Fruit fly (Drosophila melanogaster) whole organism, embryonic: Measurements from ENCODE around the gene CG34289.
A peak's percentile ranks its signal among the peaks of the same experiment; 100 is the strongest.

Experiments
- Antp ChIP-seq: fragments of 200-800 bp; sonication (Bioruptor generic); optimal IDR thresholded peaks from 3 replicates; lab custom pipeline; 2016; ENCODE audit warnings: missing biosample characterization, missing genetic modification characterization
- CG11696 ChIP-seq: fragments of 200-800 bp; sonication (Bioruptor generic); IDR thresholded peaks from 2 replicates; pipeline ENCODE4 v1.3.6; 2022; ENCODE audit warnings: missing biosample characterization, missing genetic modification characterization
- CG12071 ChIP-seq: fragments of 200-800 bp; sonication (Bioruptor generic); optimal IDR thresholded peaks from 3 replicates; lab custom pipeline; 2018; ENCODE audit warnings: missing biosample characterization, mild to moderate bottlenecking, missing genetic modification characterization
- CG12299 ChIP-seq: fragments of 200-800 bp; sonication (Bioruptor generic); optimal IDR thresholded peaks from 2 replicates; lab custom pipeline; 2018; ENCODE audit warnings: missing biosample characterization, mild to moderate bottlenecking, missing genetic modification characterization
- CG12659 ChIP-seq: fragments of 200-800 bp; sonication (Bioruptor generic); optimal IDR thresholded peaks from 3 replicates; lab custom pipeline; 2017; ENCODE audit warnings: mild to moderate bottlenecking, missing biosample characterization, missing genetic modification reagents, missing genetic modification characterization
- CG12942 ChIP-seq: fragments of 200-800 bp; sonication (Bioruptor generic); optimal IDR thresholded peaks from 3 replicates; lab custom pipeline; 2016; ENCODE audit warnings: missing biosample characterization, missing genetic modification characterization
- CG13424 ChIP-seq: fragments of 200-800 bp; sonication (Bioruptor generic); optimal IDR thresholded peaks from 2 replicates; lab custom pipeline; 2019; ENCODE audit warnings: missing biosample characterization, mild to moderate bottlenecking, missing genetic modification characterization, moderate library complexity
- CG13624 ChIP-seq: fragments of 200-800 bp; sonication (Bioruptor generic); optimal IDR thresholded peaks from 2 replicates; lab custom pipeline; 2016; ENCODE audit warnings: missing biosample characterization, missing genetic modification characterization
- CG14860 ChIP-seq: fragments of 200-800 bp; sonication (Bioruptor generic); IDR thresholded peaks from 3 replicates; pipeline ENCODE4 v1.3.6; 2022; ENCODE audit warnings: missing biosample characterization, missing genetic modification characterization; ENCODE audit not compliant: partially characterized antibody
- CG18599 ChIP-seq: fragments of 200-800 bp; sonication (Bioruptor generic); optimal IDR thresholded peaks from 3 replicates; lab custom pipeline; 2017; ENCODE audit warnings: missing biosample characterization, missing genetic modification characterization, mild to moderate bottlenecking, moderate library complexity, missing genetic modification reagents
- CG31224 ChIP-seq: fragments of 200-800 bp; sonication (Bioruptor generic); IDR thresholded peaks from 2 replicates; pipeline ENCODE4 v1.3.6; 2022; ENCODE audit warnings: missing biosample characterization, missing genetic modification characterization
- CG42726 ChIP-seq: fragments of 200-800 bp; sonication (Bioruptor generic); IDR thresholded peaks from 2 replicates; pipeline ENCODE4 v1.3.6; 2022; ENCODE audit warnings: missing biosample characterization, missing genetic modification characterization; ENCODE audit not compliant: partially characterized antibody
- CG43689 ChIP-seq: fragments of 200-800 bp; sonication (Bioruptor generic); IDR thresholded peaks from 2 replicates; pipeline ENCODE4 v1.3.6; 2022; ENCODE audit warnings: missing biosample characterization, missing genetic modification characterization
- CG4424 ChIP-seq: fragments of 200-800 bp; sonication (Bioruptor generic); optimal IDR thresholded peaks from 3 replicates; lab custom pipeline; 2016; ENCODE audit warnings: missing biosample characterization, missing genetic modification characterization
- CG4707 ChIP-seq: fragments of 200-800 bp; sonication (Bioruptor generic); optimal IDR thresholded peaks from 2 replicates; lab custom pipeline; 2018; ENCODE audit warnings: missing biosample characterization, mild to moderate bottlenecking, missing genetic modification characterization, moderate library complexity
- CG5245 ChIP-seq: fragments of 200-800 bp; sonication (Bioruptor generic); optimal IDR thresholded peaks from 3 replicates; lab custom pipeline; 2016; ENCODE audit warnings: missing biosample characterization, missing genetic modification characterization
- CG5953 ChIP-seq: fragments of 200-800 bp; sonication (Bioruptor generic); IDR thresholded peaks from 2 replicates; pipeline ENCODE4 v1.3.6; 2022; ENCODE audit warnings: missing biosample characterization, missing genetic modification characterization
- CG6272 ChIP-seq: fragments of 200-800 bp; sonication (Bioruptor generic); IDR thresholded peaks from 2 replicates; pipeline ENCODE4 v1.3.6; 2022; ENCODE audit warnings: missing biosample characterization, missing genetic modification characterization
- CG6683 ChIP-seq: fragments of 200-800 bp; sonication (Bioruptor generic); optimal IDR thresholded peaks from 2 replicates; lab custom pipeline; 2017; ENCODE audit warnings: missing biosample characterization, mild to moderate bottlenecking, missing genetic modification characterization, missing genetic modification reagents
- CG7357 ChIP-seq: fragments of 200-800 bp; sonication (Bioruptor generic); IDR thresholded peaks from 3 replicates; pipeline ENCODE4 v1.3.6; 2022; ENCODE audit warnings: missing biosample characterization, missing genetic modification characterization
- CG7963 ChIP-seq: fragments of 200-800 bp; sonication (Bioruptor generic); IDR thresholded peaks from 3 replicates; pipeline ENCODE4 v1.3.6; 2022; ENCODE audit warnings: missing biosample characterization, missing genetic modification characterization; ENCODE audit not compliant: partially characterized antibody
- CG8290 ChIP-seq, 3 experiments: fragments of 200-800 bp; sonication (Bioruptor generic); optimal IDR thresholded peaks; 2 replicates each; lab custom pipeline; 2016 to 2019; ENCODE audit warnings: missing biosample characterization in 3 of 3, missing genetic modification characterization in 3 of 3, mild to moderate bottlenecking in 2 of 3, moderate library complexity in 1 of 3
- CG8765 ChIP-seq: fragments of 200-800 bp; sonication (Bioruptor generic); IDR thresholded peaks from 2 replicates; pipeline ENCODE4 v1.3.6; 2022; ENCODE audit warnings: missing biosample characterization, missing genetic modification characterization
- CTCF ChIP-seq: fragments of 200-800 bp; sonication (Bioruptor generic); optimal IDR thresholded peaks from 2 replicates; lab custom pipeline; 2017; ENCODE audit warnings: missing biosample characterization, mild to moderate bottlenecking, missing genetic modification characterization, moderate library complexity
- Dip2 ChIP-seq: fragments of 200-800 bp; sonication (Bioruptor generic); IDR thresholded peaks from 2 replicates; pipeline ENCODE4 v1.3.6; 2022; ENCODE audit warnings: missing biosample characterization, missing genetic modification characterization
- H2.0 ChIP-seq: fragments of 200-800 bp; sonication (Bioruptor generic); IDR thresholded peaks from 2 replicates; pipeline ENCODE4 v1.3.6; 2022; ENCODE audit warnings: missing biosample characterization, missing genetic modification characterization
- HmgZ ChIP-seq: fragments of 200-800 bp; sonication (Bioruptor generic); optimal IDR thresholded peaks from 2 replicates; lab custom pipeline; 2018; ENCODE audit warnings: missing biosample characterization, mild to moderate bottlenecking, missing genetic modification characterization
- Hmx ChIP-seq: fragments of 200-800 bp; sonication (Bioruptor generic); optimal IDR thresholded peaks from 2 replicates; lab custom pipeline; 2016; ENCODE audit warnings: missing biosample characterization, missing genetic modification characterization
- Hr39 ChIP-seq: fragments of >200 bp; optimal IDR thresholded peaks from 2 replicates; lab custom pipeline; 2017
- Hr51 ChIP-seq, 2 experiments: fragments of 200-800 bp; sonication (Bioruptor generic); optimal IDR thresholded peaks; 2 replicates in 1 of 2; 3 replicates in 1 of 2; lab custom pipeline; 2016 to 2018; ENCODE audit warnings: missing biosample characterization in 2 of 2, missing genetic modification characterization in 2 of 2, mild to moderate bottlenecking in 1 of 2, moderate library complexity in 1 of 2
- Lpt ChIP-seq: fragments of >200 bp; optimal IDR thresholded peaks from 2 replicates; lab custom pipeline; 2018; ENCODE audit warnings: missing biosample characterization, missing genetic modification characterization
- NC2β ChIP-seq: fragments of 200-800 bp; sonication (Bioruptor generic); optimal IDR thresholded peaks from 2 replicates; lab custom pipeline; 2016; ENCODE audit warnings: missing biosample characterization, missing genetic modification characterization
- Pdp1 ChIP-seq, 2 experiments: fragments of 200-800 bp; sonication (Bioruptor generic); optimal IDR thresholded peaks; 3 replicates each; lab custom pipeline; 2016; ENCODE audit warnings: missing biosample characterization in 2 of 2, missing genetic modification characterization in 2 of 2, mild to moderate bottlenecking in 1 of 2, moderate library complexity in 1 of 2
- Rfx ChIP-seq: fragments of 200-800 bp; sonication (Bioruptor generic); IDR thresholded peaks from 2 replicates; pipeline ENCODE4 v1.3.6; 2022; ENCODE audit warnings: missing biosample characterization, missing genetic modification characterization
- al ChIP-seq: fragments of 200-800 bp; sonication (Bioruptor generic); IDR thresholded peaks from 2 replicates; pipeline ENCODE4 v1.3.6; 2022; ENCODE audit warnings: missing biosample characterization, missing genetic modification characterization
- bab2 ChIP-seq: fragments of 200-800 bp; sonication (Bioruptor generic); optimal IDR thresholded peaks from 2 replicates; lab custom pipeline; 2016; ENCODE audit warnings: missing biosample characterization, missing genetic modification characterization
- bowl ChIP-seq: fragments of 200-800 bp; sonication (Bioruptor generic); IDR thresholded peaks from 2 replicates; pipeline ENCODE4 v1.3.6; 2022; ENCODE audit warnings: missing biosample characterization, missing genetic modification characterization
- ci ChIP-seq: fragments of 200-800 bp; sonication (Bioruptor generic); IDR thresholded peaks from 3 replicates; pipeline ENCODE4 v1.3.6; 2022; ENCODE audit warnings: missing biosample characterization, missing genetic modification characterization
- crol ChIP-seq: fragments of 200-800 bp; sonication (Bioruptor generic); IDR thresholded peaks from 2 replicates; pipeline ENCODE4 v1.3.6; 2022; ENCODE audit warnings: missing biosample characterization, missing genetic modification characterization
- dan ChIP-seq: fragments of 200-800 bp; sonication (Bioruptor generic); IDR thresholded peaks from 2 replicates; pipeline ENCODE4 v1.3.6; 2022; ENCODE audit warnings: missing biosample characterization, missing genetic modification characterization
- fd102C ChIP-seq: fragments of 200-800 bp; sonication (Bioruptor generic); optimal IDR thresholded peaks from 2 replicates; lab custom pipeline; 2018; ENCODE audit warnings: missing biosample characterization, mild to moderate bottlenecking, missing genetic modification characterization, moderate library complexity
- ftz-f1 ChIP-seq: fragments of 200-800 bp; sonication (Bioruptor generic); optimal IDR thresholded peaks from 2 replicates; lab custom pipeline; 2016; ENCODE audit warnings: missing biosample characterization, missing genetic modification characterization
- grn ChIP-seq: fragments of 200-800 bp; sonication (Bioruptor generic); optimal IDR thresholded peaks from 3 replicates; lab custom pipeline; 2017; ENCODE audit warnings: missing biosample characterization, missing genetic modification characterization
- nom ChIP-seq: fragments of 200-800 bp; sonication (Bioruptor generic); optimal IDR thresholded peaks from 2 replicates; lab custom pipeline; 2017; ENCODE audit warnings: missing biosample characterization, missing genetic modification characterization, mild to moderate bottlenecking, moderate library complexity, missing genetic modification reagents
- odd ChIP-seq: fragments of 200-800 bp; sonication (Bioruptor generic); optimal IDR thresholded peaks from 2 replicates; lab custom pipeline; 2017; ENCODE audit warnings: missing biosample characterization, mild to moderate bottlenecking, missing genetic modification characterization
- org-1 ChIP-seq: fragments of 200-800 bp; sonication (Bioruptor generic); optimal IDR thresholded peaks from 2 replicates; lab custom pipeline; 2017; ENCODE audit warnings: missing biosample characterization, missing genetic modification characterization
- pan ChIP-seq, 4 experiments: fragments of >200 bp in 3 of 4; fragments of 200-800 bp in 1 of 4; sonication (Bioruptor generic) in 1 of 4; optimal IDR thresholded peaks in 3 of 4; IDR thresholded peaks in 1 of 4; 2 replicates each; pipeline versions ENCODE4 v1.3.6 to Lab custom; 2017 to 2022; ENCODE audit warnings: missing biosample characterization in 2 of 4, missing genetic modification characterization in 2 of 4, mixed read lengths in 1 of 4
- pnt ChIP-seq: fragments of 200-800 bp; sonication (Bioruptor generic); optimal IDR thresholded peaks from 3 replicates; lab custom pipeline; 2016; ENCODE audit warnings: missing biosample characterization, missing genetic modification characterization
- ro ChIP-seq: fragments of 200-800 bp; sonication (Bioruptor generic); IDR thresholded peaks from 2 replicates; pipeline ENCODE4 v1.3.6; 2022; ENCODE audit warnings: missing biosample characterization, missing genetic modification characterization
- scrt ChIP-seq: fragments of 200-800 bp; sonication (Bioruptor generic); optimal IDR thresholded peaks from 2 replicates; lab custom pipeline; 2018; ENCODE audit warnings: missing biosample characterization, mild to moderate bottlenecking, missing genetic modification characterization, moderate library complexity
- tap ChIP-seq: fragments of 200-800 bp; optimal IDR thresholded peaks from 3 replicates; lab custom pipeline; 2019; ENCODE audit warnings: missing biosample characterization, mild to moderate bottlenecking, missing genetic modification characterization, moderate library complexity
- tup ChIP-seq: fragments of 200-800 bp; sonication (Bioruptor generic); optimal IDR thresholded peaks from 2 replicates; lab custom pipeline; 2016; ENCODE audit warnings: missing biosample characterization, mild to moderate bottlenecking, missing genetic modification characterization, moderate library complexity

CG34289 gene

dm6 chr3R:23526069-23526468 is 18.8 kb upstream of the CG34289 start (continued):
- no peak for TF ChIP-seq CG43689
- TF ChIP-seq CG8290 (GFP tag; optimal IDR thresholded peaks at IDR 0.05; lab: Kevin White, UChicago): no peak
- TF ChIP-seq CG8290 (tag; optimal IDR thresholded peaks at IDR 0.05; lab: Kevin White, UChicago): peak in 1 of 2 experiments; percentile 44
- TF ChIP-seq Lpt (GFP tag; lab: Kevin White, UChicago): no peak
- peak; percentile 16 for TF ChIP-seq CG18599 (GFP tag; lab: Kevin White, UChicago)
- TF ChIP-seq scrt (GFP tag; lab: Kevin White, UChicago): no peak
- TF ChIP-seq al: no peak
- no peak for TF ChIP-seq Hr51 (GFP tag; optimal IDR thresholded peaks at IDR 0.05; lab: Kevin White, UChicago)
- TF ChIP-seq CG12942 (GFP tag; lab: Kevin White, UChicago): no peak
- no peak for TF ChIP-seq CG42726
- TF ChIP-seq CG11696 (GFP tag; lab: Robert Waterston, UW): no peak
- TF ChIP-seq CG8765 (GFP tag; lab: Robert Waterston, UW): no peak
- TF ChIP-seq dan (GFP tag; lab: Robert Waterston, UW): no peak
- TF ChIP-seq HmgZ (tag; lab: Kevin White, UChicago): no peak
- no peak for TF ChIP-seq CG12659 (GFP tag; lab: Kevin White, UChicago)
- TF ChIP-seq CG12071 (GFP tag; lab: Kevin White, UChicago): peak; percentile 22
- TF ChIP-seq CG14860 (GFP tag; lab: Robert Waterston, UW): no peak
- TF ChIP-seq pan (optimal IDR thresholded peaks at IDR 0.05; lab: Kevin White, UChicago): no peak
- peak in 1 of 2 experiments; percentile 22 for TF ChIP-seq pan (GFP tag; optimal IDR thresholded peaks at IDR 0.05 in 1 of 2, IDR thresholded peaks at IDR 0.05 in 1 of 2)
- TF ChIP-seq Pdp1 (GFP tag; optimal IDR thresholded peaks at IDR 0.05; lab: Kevin White, UChicago): peak in 1 of 2 experiments; percentile 9
- TF ChIP-seq bowl (GFP tag; lab: Robert Waterston, UW): no peak
- no peak for TF ChIP-seq CG6683 (GFP tag; lab: Kevin White, UChicago)
- no peak for TF ChIP-seq NC2β (GFP tag; lab: Kevin White, UChicago)
- TF ChIP-seq nom (GFP tag; lab: Kevin White, UChicago): no peak
- no peak for TF ChIP-seq Hr39
- no peak for TF ChIP-seq tap (tag; lab: Kevin White, UChicago)
- TF ChIP-seq odd (GFP tag; lab: Kevin White, UChicago): no peak
- TF ChIP-seq ro (GFP tag; lab: Robert Waterston, UW): no peak
- TF ChIP-seq CG13624 (GFP tag; lab: Kevin White, UChicago): no peak
- no peak for TF ChIP-seq tup (GFP tag; lab: Kevin White, UChicago)
- no peak for TF ChIP-seq CG7963 (GFP tag; lab: Robert Waterston, UW)
- no peak for TF ChIP-seq Dip2 (GFP tag; lab: Robert Waterston, UW)
- TF ChIP-seq Antp (GFP tag; lab: Kevin White, UChicago): peak; percentile 25
- peak; percentile 18 for TF ChIP-seq ftz-f1
- TF ChIP-seq CG7357 (GFP tag; lab: Robert Waterston, UW): no peak
- TF ChIP-seq H2.0 (GFP tag; lab: Robert Waterston, UW): no peak
- peak; percentile 74 for TF ChIP-seq Rfx (GFP tag; lab: Robert Waterston, UW)
- no peak for TF ChIP-seq org-1 (GFP tag; lab: Kevin White, UChicago)
- peak; percentile 18 for TF ChIP-seq pnt (GFP tag; lab: Kevin White, UChicago)
- no peak for TF ChIP-seq ci (GFP tag; lab: Robert Waterston, UW)
- no peak for TF ChIP-seq CTCF (GFP tag; lab: Kevin White, UChicago)
- no peak for TF ChIP-seq CG31224
- TF ChIP-seq grn: peak; percentile 50
- no peak for TF ChIP-seq bab2 (GFP tag; lab: Kevin White, UChicago)
- TF ChIP-seq CG5953 (GFP tag; lab: Robert Waterston, UW): no peak
- no peak for TF ChIP-seq CG6272
- TF ChIP-seq Hmx: no peak
- TF ChIP-seq CG5245 (GFP tag; lab: Kevin White, UChicago): no peak
- no peak for TF ChIP-seq CG12299 (tag; lab: Kevin White, UChicago)
- TF ChIP-seq crol (GFP tag; lab: Robert Waterston, UW): no peak
- no peak for TF ChIP-seq CG4707 (GFP tag; lab: Kevin White, UChicago)
- peak; percentile 8 for TF ChIP-seq CG13424 (tag; lab: Kevin White, UChicago)
- no peak for TF ChIP-seq fd102C (GFP tag; lab: Kevin White, UChicago)
- TF ChIP-seq CG4424 (GFP tag; lab: Kevin White, UChicago): no peak
